Worm (Caenorhabditis elegans) whole organism, L3 larva: ENCODE results near the gene unc-103.
A peak's percentile ranks its signal among the peaks of the same experiment; 100 is the strongest.

Experiments
- ZK546.5 ChIP-seq: sonication (generic microtip); optimal IDR thresholded peaks from 2 replicates; lab custom pipeline; 2017; ENCODE audit warnings: missing biosample characterization, missing genetic modification characterization
- aly-2 ChIP-seq: fragments of 150-350 bp; optimal IDR thresholded peaks from 2 replicates; lab custom pipeline; 2014; ENCODE audit warnings: missing biosample characterization, missing genetic modification characterization
- ama-1 ChIP-seq: fragments of 150-350 bp; optimal IDR thresholded peaks from 2 replicates; lab custom pipeline; 2018
- ceh-28 ChIP-seq: fragments of 150-350 bp; optimal IDR thresholded peaks from 2 replicates; lab custom pipeline; 2014; ENCODE audit warnings: missing biosample characterization, missing genetic modification reagents, missing genetic modification characterization
- ceh-9 ChIP-seq: sonication (generic microtip); optimal IDR thresholded peaks from 2 replicates; lab custom pipeline; 2018; ENCODE audit warnings: missing biosample characterization, missing genetic modification characterization
- daf-12 ChIP-seq: fragments of 150-350 bp; optimal IDR thresholded peaks from 2 replicates; lab custom pipeline; 2014; ENCODE audit warnings: missing biosample characterization, missing genetic modification reagents, missing genetic modification characterization
- egl-27 ChIP-seq: sonication (generic microtip); optimal IDR thresholded peaks from 4 replicates; lab custom pipeline; 2017; ENCODE audit warnings: missing biosample characterization, missing genetic modification reagents, missing genetic modification characterization
- elt-1 ChIP-seq: fragments of 150-350 bp; optimal IDR thresholded peaks from 2 replicates; lab custom pipeline; 2014; ENCODE audit warnings: missing biosample characterization, missing genetic modification characterization
- elt-2 ChIP-seq: sonication (generic microtip); optimal IDR thresholded peaks from 2 replicates; lab custom pipeline; 2016; ENCODE audit warnings: missing genetic modification reagents, mild to moderate bottlenecking, missing genetic modification characterization, missing compliant biosample characterization
- elt-3 ChIP-seq, 3 experiments: fragments of 150-350 bp in 1 of 3; sonication (generic microtip) in 2 of 3; optimal IDR thresholded peaks; 2 replicates in 2 of 3; 4 replicates in 1 of 3; lab custom pipeline; 2014 to 2017; ENCODE audit warnings: missing biosample characterization in 3 of 3, missing genetic modification characterization in 3 of 3
- eor-1 ChIP-seq, 2 experiments: fragments of 150-350 bp; optimal IDR thresholded peaks; 2 replicates each; lab custom pipeline; 2014 to 2018; ENCODE audit warnings: missing biosample characterization in 2 of 2, missing genetic modification characterization in 2 of 2
- fkh-10 ChIP-seq: sonication (generic microtip); optimal IDR thresholded peaks from 2 replicates; lab custom pipeline; 2017; ENCODE audit warnings: missing biosample characterization, missing genetic modification reagents, missing genetic modification characterization
- hmg-11 ChIP-seq: sonication (generic microtip); optimal IDR thresholded peaks from 2 replicates; lab custom pipeline; 2016; ENCODE audit warnings: missing genetic modification characterization, missing compliant biosample characterization
- lin-15B ChIP-seq: fragments of 150-350 bp; optimal IDR thresholded peaks from 2 replicates; lab custom pipeline; 2014; ENCODE audit warnings: missing biosample characterization, missing genetic modification characterization
- lsy-12 ChIP-seq: sonication (generic microtip); optimal IDR thresholded peaks from 2 replicates; lab custom pipeline; 2016; ENCODE audit warnings: mild to moderate bottlenecking, missing genetic modification characterization, missing compliant biosample characterization
- mml-1 ChIP-seq: fragments of 150-350 bp; sonication (generic microtip); optimal IDR thresholded peaks from 3 replicates; lab custom pipeline; 2014; ENCODE audit warnings: missing biosample characterization, missing genetic modification characterization
- nfya-1 ChIP-seq: sonication (generic microtip); optimal IDR thresholded peaks from 2 replicates; lab custom pipeline; 2017; ENCODE audit warnings: missing genetic modification characterization, mild to moderate bottlenecking, missing compliant biosample characterization, antibody characterized with exemption, moderate library complexity; ENCODE audit not compliant: insufficient read depth
- nhr-12 ChIP-seq: fragments of 150-350 bp; optimal IDR thresholded peaks from 2 replicates; lab custom pipeline; 2014; ENCODE audit warnings: missing biosample characterization, missing genetic modification characterization
- nhr-23 ChIP-seq: fragments of 150-350 bp; optimal IDR thresholded peaks from 2 replicates; lab custom pipeline; 2014; ENCODE audit warnings: missing biosample characterization, missing genetic modification reagents, missing genetic modification characterization
- nhr-237 ChIP-seq: fragments of 150-350 bp; optimal IDR thresholded peaks from 2 replicates; lab custom pipeline; 2014; ENCODE audit warnings: missing biosample characterization, missing genetic modification characterization
- nhr-28 ChIP-seq: fragments of 150-350 bp; optimal IDR thresholded peaks from 2 replicates; lab custom pipeline; 2014; ENCODE audit warnings: missing biosample characterization, missing genetic modification characterization
- nhr-76 ChIP-seq: fragments of 150-350 bp; sonication (generic microtip); optimal IDR thresholded peaks from 5 replicates; lab custom pipeline; 2014; ENCODE audit warnings: missing biosample characterization, missing genetic modification characterization
- nhr-77 ChIP-seq: fragments of 150-350 bp; optimal IDR thresholded peaks from 2 replicates; lab custom pipeline; 2014; ENCODE audit warnings: missing biosample characterization, missing genetic modification characterization
- pha-4 ChIP-seq: fragments of 150-350 bp; optimal IDR thresholded peaks from 2 replicates; lab custom pipeline; 2014; ENCODE audit warnings: missing biosample characterization, missing genetic modification reagents, missing genetic modification characterization
- pqm-1 ChIP-seq: fragments of 150-350 bp; optimal IDR thresholded peaks from 2 replicates; lab custom pipeline; 2017; ENCODE audit warnings: missing biosample characterization, missing genetic modification characterization, inconsistent platforms
- sea-2 ChIP-seq: fragments of 150-350 bp; sonication (generic microtip); optimal IDR thresholded peaks from 4 replicates; lab custom pipeline; 2014; ENCODE audit warnings: missing biosample characterization, missing genetic modification reagents, missing genetic modification characterization
- skn-1 ChIP-seq: fragments of 150-350 bp; optimal IDR thresholded peaks from 2 replicates; lab custom pipeline; 2014; ENCODE audit warnings: missing biosample characterization, missing genetic modification characterization
- snpc-4 ChIP-seq: fragments of 150-350 bp; optimal IDR thresholded peaks from 2 replicates; lab custom pipeline; 2014; ENCODE audit warnings: missing biosample characterization, missing genetic modification characterization
- tbx-2 ChIP-seq: sonication (generic microtip); optimal IDR thresholded peaks from 2 replicates; lab custom pipeline; 2016; ENCODE audit warnings: mild to moderate bottlenecking, missing genetic modification characterization, missing compliant biosample characterization
- unc-62 ChIP-seq: fragments of 150-350 bp; sonication (generic microtip); optimal IDR thresholded peaks from 4 replicates; lab custom pipeline; 2014; ENCODE audit warnings: missing biosample characterization, missing genetic modification reagents, missing genetic modification characterization
- zag-1 ChIP-seq: fragments of 150-350 bp; optimal IDR thresholded peaks from 2 replicates; lab custom pipeline; 2014; ENCODE audit warnings: missing biosample characterization, missing genetic modification characterization
- ztf-11 ChIP-seq: fragments of 150-350 bp; optimal IDR thresholded peaks from 2 replicates; lab custom pipeline; 2014; ENCODE audit warnings: missing biosample characterization, missing genetic modification characterization
- ztf-4 ChIP-seq: fragments of 150-350 bp; optimal IDR thresholded peaks from 2 replicates; lab custom pipeline; 2014; ENCODE audit warnings: missing biosample characterization, missing genetic modification characterization

unc-103 gene

DNA sequence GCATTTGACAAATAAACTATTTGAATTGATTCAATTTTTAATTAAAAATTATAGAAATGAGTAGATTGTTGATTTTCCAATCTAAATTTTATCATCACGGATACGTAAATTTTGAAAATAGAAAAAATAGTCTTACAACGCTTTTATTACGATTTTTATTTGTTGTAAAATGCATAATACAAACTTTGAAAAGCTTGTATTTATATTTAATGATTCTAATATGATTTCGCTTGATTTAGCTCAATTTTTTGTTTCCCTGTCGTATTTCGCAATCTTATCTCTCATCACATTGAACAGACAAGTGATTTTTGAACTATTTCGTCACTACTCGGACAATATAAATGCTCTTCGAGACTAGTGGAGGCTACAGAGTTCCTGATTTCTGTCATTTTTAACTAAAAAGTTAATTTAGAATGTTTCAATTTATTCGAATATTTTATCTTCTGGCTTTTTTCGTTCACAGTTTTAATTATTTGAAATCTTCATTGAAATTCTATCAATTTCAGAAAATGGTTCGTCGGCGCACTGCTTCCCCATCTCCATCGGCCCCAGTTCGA, 36.4 kb downstream of the unc-103 start, which contains the start of the genes wht-3 and har-1:
Gene wht-3 (minus strand): TSS at position 51 of the 557 bp plus-strand sequence.
Gene har-1 (plus strand): TSS at position 507 of the 557 bp plus-strand sequence.
- TF ChIP-seq nhr-23 (tag; lab: Kevin White, UChicago) (no peak), sea-2 (GFP tag; lab: Kevin White, UChicago) (no peak), pha-4 (tag; lab: Kevin White, UChicago) (peak; percentile 7), elt-2 (tag; lab: Kevin White, UChicago) (peak; percentile 27)

DNA sequence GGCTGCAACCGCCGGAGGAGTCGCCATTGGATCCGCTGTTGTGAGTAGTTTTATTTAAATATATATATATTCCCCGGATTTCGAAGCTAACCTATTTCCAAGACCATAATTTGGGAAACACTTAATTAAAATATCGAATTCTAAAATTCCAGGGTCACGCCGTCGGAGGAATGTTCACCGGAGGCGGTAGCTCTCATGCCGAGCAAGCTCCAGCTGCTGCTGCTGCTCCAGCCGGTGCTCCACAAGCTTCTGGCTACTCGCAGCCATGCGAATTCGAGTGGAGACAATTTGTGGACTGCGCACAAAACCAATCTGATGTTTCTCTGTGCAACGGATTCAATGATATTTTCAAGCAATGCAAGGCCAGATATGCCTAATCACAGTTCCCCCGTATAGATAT, 37.1 kb downstream of the unc-103 start:
- TF ChIP-seq ztf-11 (tag; lab: Kevin White, UChicago), result no peak
- no peak for TF ChIP-seq snpc-4 (tag; lab: Kevin White, UChicago)
- no peak for TF ChIP-seq ama-1 (lab: Kevin White, UChicago)
- no peak for TF ChIP-seq egl-27 (tag; lab: Kevin White, UChicago)
- TF ChIP-seq ztf-4 (tag; lab: Kevin White, UChicago), result no peak
- no peak for TF ChIP-seq unc-62 (GFP tag; lab: Kevin White, UChicago)
- TF ChIP-seq aly-2 (tag; lab: Kevin White, UChicago), result no peak
- no peak for TF ChIP-seq ceh-28
- TF ChIP-seq elt-2 (tag; lab: Kevin White, UChicago), result no peak
- TF ChIP-seq nhr-237, result no peak
- TF ChIP-seq lin-15B (tag; lab: Kevin White, UChicago), result no peak
- TF ChIP-seq lsy-12 (tag; lab: Kevin White, UChicago), result no peak
- TF ChIP-seq eor-1 (tag; optimal IDR thresholded peaks at IDR 0.05; lab: Kevin White, UChicago), result no peak

DNA sequence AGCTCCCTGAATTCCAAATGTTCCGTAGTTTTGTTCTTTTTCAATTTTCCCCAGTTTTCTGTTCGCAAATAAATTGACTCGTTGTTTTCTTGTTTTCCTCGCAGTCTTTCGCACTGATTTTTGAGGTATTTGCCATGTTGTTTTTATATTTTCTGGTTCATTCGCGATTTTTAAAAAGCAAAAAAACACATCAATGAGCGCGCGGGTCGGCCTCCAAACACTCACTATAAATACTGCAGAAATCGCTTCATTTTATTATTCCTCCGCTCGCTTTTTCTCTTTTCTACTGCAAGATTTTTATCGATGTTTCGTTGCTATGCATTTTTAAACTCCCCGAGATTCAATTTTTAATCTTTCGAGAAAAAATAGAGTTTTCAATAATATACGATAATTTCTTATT, 37.6 kb downstream of the unc-103 start:
- TF ChIP-seq sea-2 (GFP tag; lab: Kevin White, UChicago) (no peak), ama-1 (lab: Kevin White, UChicago) (peak; percentile 68), nfya-1 (no peak), fkh-10 (GFP tag; lab: Kevin White, UChicago) (no peak), pqm-1 (tag; lab: Kevin White, UChicago) (no peak)

DNA sequence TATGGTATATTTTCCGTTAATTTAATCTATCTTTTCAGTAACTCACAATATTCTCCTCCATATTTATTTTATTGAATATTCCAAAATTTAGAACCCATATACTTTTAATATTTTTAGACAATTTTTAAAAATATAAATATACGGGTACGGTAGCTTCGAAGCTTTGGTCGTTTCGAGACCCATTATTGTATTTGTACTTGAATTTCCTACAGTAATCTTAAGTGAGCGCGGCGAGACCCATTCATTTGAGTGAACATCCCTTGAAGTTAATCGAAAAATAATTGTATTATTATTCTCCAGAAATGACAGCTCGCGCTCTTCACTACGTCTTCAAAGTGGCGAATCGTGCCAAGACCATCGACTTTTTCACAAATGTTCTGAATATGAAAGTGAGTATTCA, 38.1 kb downstream of the unc-103 start, which contains the start of gene glod-4:
Gene glod-4 (plus strand): TSS at position 301 of the 400 bp plus-strand sequence.
- TF ChIP-seq tbx-2 (tag; lab: Kevin White, UChicago) (no peak), ZK546.5 (tag; lab: Kevin White, UChicago) (no peak), elt-3 (tag; optimal IDR thresholded peaks at IDR 0.05; lab: Kevin White, UChicago) (no peak), ztf-4 (tag; lab: Kevin White, UChicago) (no peak), elt-1 (tag; lab: Kevin White, UChicago) (no peak)

DNA sequence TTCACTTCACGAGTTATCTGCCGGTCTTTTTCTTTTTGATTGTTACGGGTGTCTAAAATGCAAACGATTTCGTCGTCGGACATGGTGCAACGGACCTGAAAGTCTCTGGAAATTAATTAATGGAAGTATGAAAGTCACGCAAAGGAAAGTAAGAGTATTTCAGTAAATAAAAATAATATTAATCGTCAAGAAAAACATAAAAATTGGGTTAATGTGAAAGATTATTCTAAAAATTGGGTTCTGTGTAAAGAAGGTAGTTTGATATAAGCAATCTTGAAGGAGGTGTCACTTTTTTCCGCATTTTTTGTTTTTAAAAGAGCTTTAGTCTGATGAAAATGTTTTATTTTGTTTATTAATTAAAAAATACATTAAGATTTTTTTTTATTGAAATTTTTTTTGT, 42.1 kb downstream of the unc-103 start, which contains the start of gene C16C10.9:
Gene C16C10.9 (minus strand): TSS at position 101 of the 400 bp plus-strand sequence.
- TF ChIP-seq lin-15B (tag; lab: Kevin White, UChicago), result no peak
- TF ChIP-seq, all 47 proteins: peak for 0

DNA sequence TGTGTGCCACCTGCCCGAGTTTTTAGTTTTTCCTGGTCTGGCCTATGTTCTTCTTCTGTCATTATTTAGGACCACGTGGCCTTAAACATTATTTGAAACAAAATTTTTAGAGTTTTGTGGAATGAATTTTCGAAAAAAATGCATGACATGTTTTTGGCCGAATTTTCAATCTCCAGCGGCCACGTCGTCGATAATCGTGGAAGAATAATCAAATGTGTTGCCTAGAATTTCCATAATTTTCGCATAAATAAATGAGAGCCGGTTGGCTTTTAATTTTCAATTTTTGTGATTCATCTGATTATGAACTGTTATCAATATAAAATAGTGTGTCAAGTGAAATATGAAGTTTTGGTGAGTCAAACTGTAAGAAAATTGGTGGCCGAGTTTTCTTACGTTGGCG, 45.8 kb downstream of the unc-103 start, which contains the start of gene C01G12.16:
Gene C01G12.16 (plus strand): TSS at position 301 of the 400 bp plus-strand sequence.
- TF ChIP-seq daf-12 (no peak), egl-27 (tag; lab: Kevin White, UChicago) (no peak), hmg-11 (no peak), lin-15B (tag; lab: Kevin White, UChicago) (no peak), nhr-77 (tag; lab: Kevin White, UChicago) (no peak), skn-1 (tag; lab: Kevin White, UChicago) (no peak), ZK546.5 (tag; lab: Kevin White, UChicago) (no peak), nhr-12 (tag; lab: Kevin White, UChicago) (no peak), mml-1 (tag; lab: Kevin White, UChicago) (no peak), ceh-9 (tag; lab: Kevin White, UChicago) (no peak), pqm-1 (tag; lab: Kevin White, UChicago) (no peak), zag-1 (tag; lab: Kevin White, UChicago) (no peak), nfya-1 (no peak), ztf-4 (tag; lab: Kevin White, UChicago) (no peak), nhr-76 (tag; lab: Kevin White, UChicago) (no peak), nhr-28 (tag; lab: Kevin White, UChicago) (no peak), nhr-237 (no peak)
